Fruit fly (Drosophila melanogaster): ENCODE measurements around the gene CG6231.
A peak's percentile ranks its signal among the peaks of the same experiment; 100 is the strongest.

CG6231 gene

dm6 chr3R:19671223-19671991 is 38.9 kb upstream of the CG6231 start, which contains the start of gene Naam (continued):
- TF ChIP-seq Dif (GFP tag; optimal IDR thresholded peaks at IDR 0.05; ENCODE audit: partially characterized antibody): no peak
- TF ChIP-seq pan (optimal IDR thresholded peaks at IDR 0.05): no peak
- peak; percentile 66 for TF ChIP-seq psq (GFP tag; optimal IDR thresholded peaks at IDR 0.05)
- peak; percentile 81 for TF ChIP-seq br (GFP tag; optimal IDR thresholded peaks at IDR 0.05)
- peak; percentile 72 for TF ChIP-seq tai (GFP tag; optimal IDR thresholded peaks at IDR 0.05)
- TF ChIP-seq ey (GFP tag; optimal IDR thresholded peaks at IDR 0.05): peak; percentile 82
- peak; percentile 54 for TF ChIP-seq Hr83 (GFP tag; optimal IDR thresholded peaks at IDR 0.05; ENCODE audit: poor library complexity, severe bottlenecking)
- peak; percentile 75 to 85 for TF ChIP-seq foxo (GFP tag; optimal IDR thresholded peaks at IDR 0.05)

dm6 chr3R:19664713-19665112 is 32.2 kb upstream of the CG6231 start, which contains the start of gene CG7432:
Gene CG7432, plus strand, starts transcription at chr3R:19665007.
- no peak for TF ChIP-seq OdsH (GFP tag; optimal IDR thresholded peaks at IDR 0.05)
- TF ChIP-seq dmrt93B (GFP tag; optimal IDR thresholded peaks at IDR 0.05): no peak
- TF ChIP-seq woc (GFP tag; optimal IDR thresholded peaks at IDR 0.05): no peak
- no peak for TF ChIP-seq Mio (GFP tag; optimal IDR thresholded peaks at IDR 0.05)

- TF ChIP-seq sage (GFP tag; optimal IDR thresholded peaks at IDR 0.05) (no peak), Hr83 (GFP tag; optimal IDR thresholded peaks at IDR 0.05; ENCODE audit: poor library complexity, severe bottlenecking) (no peak), jim (GFP tag; optimal IDR thresholded peaks at IDR 0.05) (no peak), br (GFP tag; optimal IDR thresholded peaks at IDR 0.05) (no peak), tai (GFP tag; optimal IDR thresholded peaks at IDR 0.05) (no peak)
These were observed 26.9 kb upstream of the CG6231 start, which contains the start of gene ort for dm6 chr3R:19659448-19659847. Gene ort, plus strand, starts transcription at chr3R:19659748.

- no peak for TF ChIP-seq sv (GFP tag; optimal IDR thresholded peaks at IDR 0.05)
- no peak for TF ChIP-seq rgr (GFP tag; optimal IDR thresholded peaks at IDR 0.05)
- TF ChIP-seq HLH106 (tag; optimal IDR thresholded peaks at IDR 0.05): no peak
- no peak for TF ChIP-seq Abd-B (GFP tag; optimal IDR thresholded peaks at IDR 0.05)
- TF ChIP-seq Dfd (GFP tag; optimal IDR thresholded peaks at IDR 0.05): no peak
- TF ChIP-seq ey (GFP tag; optimal IDR thresholded peaks at IDR 0.05): no peak
- TF ChIP-seq CrebA (GFP tag; optimal IDR thresholded peaks at IDR 0.05; ENCODE audit: borderline replicate concordance): no peak
- no peak for TF ChIP-seq Dif (GFP tag; optimal IDR thresholded peaks at IDR 0.05; ENCODE audit: partially characterized antibody)
- no peak for TF ChIP-seq Rel (GFP tag; optimal IDR thresholded peaks at IDR 0.05)
- no peak for TF ChIP-seq Rel (tag; optimal IDR thresholded peaks at IDR 0.05)
- no peak for TF ChIP-seq usp (GFP tag; optimal IDR thresholded peaks at IDR 0.05)
- TF ChIP-seq pan (optimal IDR thresholded peaks at IDR 0.05): no peak
- no peak for TF ChIP-seq Jra (GFP tag; optimal IDR thresholded peaks at IDR 0.05)
- TF ChIP-seq sage (GFP tag; optimal IDR thresholded peaks at IDR 0.05): no peak
- no peak for TF ChIP-seq woc (GFP tag; optimal IDR thresholded peaks at IDR 0.05)
These were observed 25.2 kb upstream of the CG6231 start, which contains the start of gene CG6184 for dm6 chr3R:19657766-19658165. Gene CG6184, minus strand, starts transcription at chr3R:19657866.

dm6 chr3R:19657235-19657634 is 24.7 kb upstream of the CG6231 start:
- no peak for TF ChIP-seq jim (GFP tag; optimal IDR thresholded peaks at IDR 0.05)
- no peak for TF ChIP-seq Mio (GFP tag; optimal IDR thresholded peaks at IDR 0.05)
- TF ChIP-seq Myc (optimal IDR thresholded peaks at IDR 0.05): no peak
- no peak for TF ChIP-seq h (GFP tag; optimal IDR thresholded peaks at IDR 0.05)
- no peak for TF ChIP-seq Dif (GFP tag; optimal IDR thresholded peaks at IDR 0.05; ENCODE audit: partially characterized antibody)
- no peak for TF ChIP-seq CG9705 (GFP tag; optimal IDR thresholded peaks at IDR 0.05)
- no peak for TF ChIP-seq HLH106 (tag; optimal IDR thresholded peaks at IDR 0.05)
- no peak for TF ChIP-seq dl (GFP tag; optimal IDR thresholded peaks at IDR 0.05; ENCODE audit: insufficient read depth in 1 of 2, partially characterized antibody in 2 of 2)
- TF ChIP-seq woc (GFP tag; optimal IDR thresholded peaks at IDR 0.05): no peak
- TF ChIP-seq ey (GFP tag; optimal IDR thresholded peaks at IDR 0.05): no peak
- TF ChIP-seq usp (GFP tag; optimal IDR thresholded peaks at IDR 0.05): no peak
- no peak for TF ChIP-seq Hnf4 (GFP tag; optimal IDR thresholded peaks at IDR 0.05)
- no peak for TF ChIP-seq br (GFP tag; optimal IDR thresholded peaks at IDR 0.05)
- no peak for TF ChIP-seq N (GFP tag; optimal IDR thresholded peaks at IDR 0.05)
- TF ChIP-seq Hr78 (GFP tag; optimal IDR thresholded peaks at IDR 0.05): no peak
- no peak for TF ChIP-seq GATAd (GFP tag; optimal IDR thresholded peaks at IDR 0.05)
- TF ChIP-seq sv (GFP tag; optimal IDR thresholded peaks at IDR 0.05): no peak
- no peak for TF ChIP-seq brk (GFP tag; optimal IDR thresholded peaks at IDR 0.05)
